Worm (Caenorhabditis elegans) whole organism, L4 larva: ENCODE data around the gene nep-6.

ENCODE experiments used
- ceh-28 ChIP-seq: fragments of 150-350 bp; optimal IDR thresholded peaks from 2 replicates; lab custom pipeline; 2014; ENCODE audit warnings: missing biosample characterization, missing genetic modification reagents, missing genetic modification characterization
- fkh-10 ChIP-seq: fragments of 150-350 bp; optimal IDR thresholded peaks from 2 replicates; lab custom pipeline; 2014; ENCODE audit warnings: missing biosample characterization, missing genetic modification reagents, missing genetic modification characterization
- lin-38 ChIP-seq: fragments of 200-800 bp; sonication (Bioruptor generic); IDR thresholded peaks from 2 replicates; pipeline ENCODE4 v1.3.6; 2022; ENCODE audit warnings: missing genetic modification reagents, missing genetic modification characterization, missing compliant biosample characterization
- mxl-3 ChIP-seq: fragments of 200-800 bp; sonication (Bioruptor generic); optimal IDR thresholded peaks from 2 replicates; lab custom pipeline; 2018; ENCODE audit warnings: mild to moderate bottlenecking, missing genetic modification characterization, missing compliant biosample characterization
- nhr-25 ChIP-seq: sonication (generic microtip); optimal IDR thresholded peaks from 2 replicates; lab custom pipeline; 2017; ENCODE audit warnings: missing genetic modification characterization, mild to moderate bottlenecking, missing compliant biosample characterization, antibody characterized with exemption, moderate library complexity, borderline replicate concordance; ENCODE audit not compliant: insufficient read depth

DNA sequence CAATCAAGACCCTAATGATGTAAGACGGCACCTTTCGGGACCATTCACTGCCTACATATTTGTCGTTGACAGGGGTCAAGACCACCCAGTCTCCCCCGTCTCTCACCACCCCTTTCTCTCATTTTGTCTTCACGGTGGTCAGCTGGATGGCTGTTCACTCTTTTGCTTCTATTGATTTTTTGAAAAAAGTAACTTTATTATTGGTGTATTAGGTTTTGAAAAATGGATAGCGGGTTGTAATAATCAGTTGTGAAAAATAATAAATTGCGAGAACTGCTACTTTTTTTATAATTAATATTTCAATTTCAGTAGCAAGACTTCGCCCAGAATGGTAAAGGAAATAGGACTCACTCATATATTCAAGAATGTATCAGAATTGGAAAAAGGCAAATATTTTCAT is 39.8 kb upstream of the nep-6 start, which contains the start of gene bath-9:
- TF ChIP-seq nhr-25 (tag; lab: Kevin White, UChicago) (no peak), lin-38 (GFP tag; lab: Robert Waterston, UW) (no peak), mxl-3 (GFP tag; lab: Kevin White, UChicago) (no peak), fkh-10 (GFP tag; lab: Kevin White, UChicago) (no peak), ceh-28 (tag; lab: Kevin White, UChicago) (no peak)
